Worm (Caenorhabditis elegans) whole organism, L3 larva: ENCODE data around the gene lias-1.

Experiments
- nhr-28 ChIP-seq: fragments of 150-350 bp; optimal IDR thresholded peaks from 2 replicates; lab custom pipeline; 2014; ENCODE audit warnings: missing biosample characterization, missing genetic modification characterization
- tbx-2 ChIP-seq: sonication (generic microtip); optimal IDR thresholded peaks from 2 replicates; lab custom pipeline; 2016; ENCODE audit warnings: mild to moderate bottlenecking, missing genetic modification characterization, missing compliant biosample characterization

- no peak for TF ChIP-seq tbx-2 (tag; lab: Kevin White, UChicago)
- TF ChIP-seq nhr-28 (tag; lab: Kevin White, UChicago) = no peak
Observed at ce11 chrIII:3486055-3486454, 18.8 kb downstream of the lias-1 start.
